Fruit fly (Drosophila melanogaster) S2 (cell line): ENCODE data around the gene Atg17.
A peak's percentile ranks its signal among the peaks of the same experiment; 100 is the strongest.

Experiments used
- CG8478 ChIP-seq: fragments of >200 bp; optimal IDR thresholded peaks from 2 replicates; lab custom pipeline; 2018
- CTCF ChIP-seq, 2 experiments: fragments of >200 bp; optimal IDR thresholded peaks; 2 replicates each; lab custom pipeline; 2018

Gene Atg17

dm6 chr3R:5668928-5669739 lies at the start of gene Atg17, which contains the start of gene Xe7:
Gene Atg17, plus strand, starts transcription at chr3R:5669713.
Gene Xe7, minus strand, starts transcription at chr3R:5669334.
- no peak for TF ChIP-seq CG8478 (lab: Kevin White, UChicago)

- no peak for TF ChIP-seq CTCF (optimal IDR thresholded peaks at IDR 0.05; lab: Kevin White, UChicago)
- TF ChIP-seq CG8478 (lab: Kevin White, UChicago) = no peak
These were observed 49.0 kb upstream of the Atg17 start for dm6 chr3R:5620387-5620956.

- TF ChIP-seq CG8478 (lab: Kevin White, UChicago) (no peak), CTCF (optimal IDR thresholded peaks at IDR 0.05; lab: Kevin White, UChicago) (no peak)
These were observed 47.7 kb upstream of the Atg17 start for dm6 chr3R:5621714-5622405.

- TF ChIP-seq CTCF (optimal IDR thresholded peaks at IDR 0.05; lab: Kevin White, UChicago) (no peak), CG8478 (lab: Kevin White, UChicago) (no peak)
These were observed 47.1 kb upstream of the Atg17 start for dm6 chr3R:5622406-5622752.

- TF ChIP-seq CTCF (optimal IDR thresholded peaks at IDR 0.05; lab: Kevin White, UChicago) (no peak), CG8478 (lab: Kevin White, UChicago) (no peak)
These were observed 46.4 kb upstream of the Atg17 start for dm6 chr3R:5622985-5623630.

- TF ChIP-seq CG8478 (lab: Kevin White, UChicago) (no peak), CTCF (optimal IDR thresholded peaks at IDR 0.05; lab: Kevin White, UChicago) (peak; percentile 47 to 55)
These were observed 45.2 kb upstream of the Atg17 start, which contains the start of the genes Dph4, Spec2 and RpL13A for dm6 chr3R:5624115-5624878. Gene Dph4, minus strand, starts transcription at chr3R:5624125. Gene Spec2, minus strand, starts transcription at chr3R:5624125. Gene RpL13A, plus strand, starts transcription at chr3R:5624474.

- TF ChIP-seq CTCF (optimal IDR thresholded peaks at IDR 0.05; lab: Kevin White, UChicago) (no peak), CG8478 (lab: Kevin White, UChicago) (no peak)
These were observed 42.0 kb upstream of the Atg17 start, which contains the start of gene CG31551 for dm6 chr3R:5627552-5627951. Gene CG31551, plus strand, starts transcription at chr3R:5627852.

dm6 chr3R:5632182-5632581 lies 37.3 kb upstream of the Atg17 start, which contains the start of gene CG31549:
Gene CG31549, plus strand, starts transcription at chr3R:5632192.
- no peak for TF ChIP-seq CTCF (optimal IDR thresholded peaks at IDR 0.05; lab: Kevin White, UChicago)
- TF ChIP-seq CG8478 (lab: Kevin White, UChicago) = no peak

dm6 chr3R:5633437-5633836 lies 36.1 kb upstream of the Atg17 start, which contains the start of gene CG12171:
Gene CG12171, plus strand, starts transcription at chr3R:5633627.
- no peak for TF ChIP-seq CG8478 (lab: Kevin White, UChicago)
- TF ChIP-seq CTCF (optimal IDR thresholded peaks at IDR 0.05; lab: Kevin White, UChicago) = no peak

dm6 chr3R:5635524-5635923 lies 34.0 kb upstream of the Atg17 start, which contains the start of gene CG31546:
Gene CG31546, minus strand, starts transcription at chr3R:5635624.
- TF ChIP-seq CTCF (optimal IDR thresholded peaks at IDR 0.05; lab: Kevin White, UChicago) = no peak
- no peak for TF ChIP-seq CG8478 (lab: Kevin White, UChicago)

dm6 chr3R:5636519-5637430 lies 32.7 kb upstream of the Atg17 start, which contains the start of the genes CG31548 and CG12170:
Gene CG31548, minus strand, starts transcription at chr3R:5636852.
Gene CG12170, plus strand, starts transcription at chr3R:5637234.
- no peak for TF ChIP-seq CTCF (optimal IDR thresholded peaks at IDR 0.05; lab: Kevin White, UChicago)

- TF ChIP-seq CTCF (optimal IDR thresholded peaks at IDR 0.05; lab: Kevin White, UChicago) = no peak
- no peak for TF ChIP-seq CG8478 (lab: Kevin White, UChicago)
These were observed 26.1 kb upstream of the Atg17 start for dm6 chr3R:5643421-5643820.
